Worm (Caenorhabditis elegans): Measurements from ENCODE around the gene T07G12.3.

The T07G12.3 gene

DNA sequence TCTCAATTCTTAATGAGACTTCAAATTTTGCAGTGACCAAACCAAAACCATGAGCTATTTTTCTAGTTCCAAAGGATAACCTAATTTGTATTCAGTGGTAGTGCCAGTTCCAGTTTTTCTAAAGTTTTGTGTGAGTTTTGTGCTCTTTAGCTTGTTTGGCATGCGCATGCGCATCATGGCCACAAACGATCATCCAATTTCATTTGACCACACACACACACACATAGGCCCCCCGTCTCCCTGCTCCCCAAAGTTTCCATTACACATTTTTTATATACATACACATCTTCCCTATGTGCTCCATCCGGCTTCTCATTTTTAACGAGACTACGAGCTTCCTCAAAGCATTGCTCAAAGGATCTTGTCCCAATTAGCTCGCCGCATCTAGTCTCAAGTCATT lies 40.7 kb downstream of the T07G12.3 start:
- TF ChIP-seq ces-1 (GFP tag; optimal IDR thresholded peaks at IDR 0.05) (peak; percentile 35), nhr-237 (tag; optimal IDR thresholded peaks at IDR 0.05) (no peak), mep-1 (tag; optimal IDR thresholded peaks at IDR 0.05) (no peak), unc-120 (tag; optimal IDR thresholded peaks at IDR 0.05; ENCODE audit: poor library complexity, severe bottlenecking) (no peak), mls-2 (tag; optimal IDR thresholded peaks at IDR 0.05) (no peak)

DNA sequence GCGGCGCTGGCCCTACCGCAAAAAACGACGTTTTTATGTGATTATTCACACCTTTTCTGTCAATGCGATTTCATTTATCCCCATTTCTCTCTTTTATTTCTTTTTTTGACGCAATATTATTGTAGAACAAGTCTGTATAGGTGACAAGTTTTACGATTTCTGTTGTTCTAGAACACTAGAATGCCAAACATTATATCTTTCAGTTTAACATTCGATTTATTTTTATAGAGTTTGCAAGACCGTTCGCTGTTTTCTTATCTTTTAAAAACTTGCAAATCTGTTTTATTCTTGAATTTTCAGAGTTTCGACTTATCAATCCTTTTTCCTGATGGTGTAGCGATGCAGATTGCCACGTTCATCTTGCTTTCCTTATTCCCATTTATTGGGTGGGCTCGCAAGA lies 42.3 kb downstream of the T07G12.3 start, which contains the start of gene efn-2:
efn-2 (plus strand) TSS at position 301 of the 400 bp plus-strand sequence.
- no peak for TF ChIP-seq nhr-237 (tag; optimal IDR thresholded peaks at IDR 0.05)
- no peak for TF ChIP-seq sptf-1 (tag; optimal IDR thresholded peaks at IDR 0.05)
- no peak for TF ChIP-seq ztf-11 (tag; optimal IDR thresholded peaks at IDR 0.05)
- TF ChIP-seq lin-13 (tag; optimal IDR thresholded peaks at IDR 0.05), result no peak
- TF ChIP-seq mab-5 (tag; optimal IDR thresholded peaks at IDR 0.05), result no peak
- TF ChIP-seq cnd-1 (tag; optimal IDR thresholded peaks at IDR 0.05), result no peak
- no peak for TF ChIP-seq elt-3 (tag; optimal IDR thresholded peaks at IDR 0.05)
- TF ChIP-seq mep-1 (tag; optimal IDR thresholded peaks at IDR 0.05), result no peak
- no peak for TF ChIP-seq nhr-2 (tag; optimal IDR thresholded peaks at IDR 0.05)
- TF ChIP-seq bed-3 (GFP tag; optimal IDR thresholded peaks at IDR 0.05), result no peak
- TF ChIP-seq ham-2 (GFP tag; optimal IDR thresholded peaks at IDR 0.05), result no peak
- TF ChIP-seq zip-8 (tag; optimal IDR thresholded peaks at IDR 0.05), result no peak
- no peak for TF ChIP-seq pha-4 (tag; optimal IDR thresholded peaks at IDR 0.05)
- TF ChIP-seq lin-32 (GFP tag; optimal IDR thresholded peaks at IDR 0.05), result no peak
- TF ChIP-seq unc-39 (tag; optimal IDR thresholded peaks at IDR 0.05), result no peak
- no peak for TF ChIP-seq mls-2 (tag; optimal IDR thresholded peaks at IDR 0.05)

DNA sequence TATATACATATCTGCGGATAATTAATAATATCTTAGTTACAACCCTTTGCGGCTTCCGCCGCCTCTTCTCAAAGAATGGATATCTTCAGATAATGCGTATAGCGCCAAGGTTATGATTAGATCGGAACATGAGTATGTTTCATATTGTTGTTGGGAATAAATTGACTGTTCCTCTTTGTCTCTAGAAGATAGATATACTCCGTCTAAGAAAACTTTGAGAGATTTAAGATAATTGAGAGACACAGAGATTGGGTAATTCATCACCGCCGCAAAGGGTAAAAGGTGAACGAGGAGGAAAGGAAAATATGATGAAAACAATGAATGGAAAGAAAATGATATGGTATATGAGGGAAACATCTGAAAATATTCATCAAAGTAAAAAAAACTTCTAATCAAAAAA lies 42.9 kb downstream of the T07G12.3 start:
- TF ChIP-seq elt-3 (tag; optimal IDR thresholded peaks at IDR 0.05), result peak; percentile 31
- no peak for TF ChIP-seq drap-1 (GFP tag; optimal IDR thresholded peaks at IDR 0.05)
- peak; percentile 27 for TF ChIP-seq elt-1 (tag; optimal IDR thresholded peaks at IDR 0.05; ENCODE audit: borderline replicate concordance, insufficient read depth)
- TF ChIP-seq ham-2 (GFP tag; optimal IDR thresholded peaks at IDR 0.05), result peak; percentile 72

DNA sequence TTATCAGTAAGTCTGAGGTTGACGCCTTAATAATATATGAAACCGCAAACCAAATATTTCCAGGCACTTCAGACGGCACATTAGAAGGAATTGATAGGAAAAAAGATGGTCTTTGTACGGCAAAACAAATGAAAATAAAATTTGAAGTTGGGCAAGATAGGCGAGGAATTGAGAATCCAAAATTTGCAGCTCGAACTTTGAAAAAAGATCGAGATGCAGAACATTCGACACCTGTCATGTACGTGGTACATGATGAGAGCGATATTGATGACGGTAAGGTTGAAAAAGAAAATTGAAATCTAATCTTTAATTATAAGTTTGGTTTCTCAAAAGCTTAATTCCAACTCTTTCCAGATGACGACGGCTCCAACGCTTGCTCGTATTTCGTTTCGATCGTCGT lies 43.9 kb downstream of the T07G12.3 start:
- no peak for TF ChIP-seq flh-1 (GFP tag; optimal IDR thresholded peaks at IDR 0.05)
- no peak for TF ChIP-seq lin-13 (tag; optimal IDR thresholded peaks at IDR 0.05)
- TF ChIP-seq mep-1 (tag; optimal IDR thresholded peaks at IDR 0.05), result no peak
- no peak for TF ChIP-seq ceh-39 (tag; optimal IDR thresholded peaks at IDR 0.05)
- no peak for TF ChIP-seq ztf-11 (tag; optimal IDR thresholded peaks at IDR 0.05)

DNA sequence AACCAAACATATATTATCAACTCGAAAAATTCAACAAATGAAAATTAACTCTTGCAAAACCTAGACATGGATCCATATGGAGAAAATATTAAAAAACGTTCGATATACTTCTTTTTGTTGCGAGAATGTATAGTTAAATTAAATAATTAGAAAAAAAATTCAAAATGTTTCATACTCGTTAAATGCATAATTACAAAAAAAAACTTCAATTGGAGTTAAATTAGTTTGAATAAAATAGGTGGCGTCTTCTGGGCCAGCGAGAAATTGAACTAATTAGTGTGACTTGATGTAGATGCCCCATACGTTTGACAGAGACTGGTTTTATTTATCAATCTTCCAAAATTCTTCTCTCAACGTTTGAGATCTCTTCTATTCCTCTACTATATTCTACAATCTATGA lies 44.6 kb downstream of the T07G12.3 start, which contains the start of gene lgc-43:
lgc-43 (plus strand) TSS at position 301 of the 400 bp plus-strand sequence.
- TF ChIP-seq unc-62 (GFP tag; optimal IDR thresholded peaks at IDR 0.05) (no peak), lsy-2 (tag; optimal IDR thresholded peaks at IDR 0.05) (no peak), ces-1 (GFP tag; optimal IDR thresholded peaks at IDR 0.05) (peak; percentile 5)

DNA sequence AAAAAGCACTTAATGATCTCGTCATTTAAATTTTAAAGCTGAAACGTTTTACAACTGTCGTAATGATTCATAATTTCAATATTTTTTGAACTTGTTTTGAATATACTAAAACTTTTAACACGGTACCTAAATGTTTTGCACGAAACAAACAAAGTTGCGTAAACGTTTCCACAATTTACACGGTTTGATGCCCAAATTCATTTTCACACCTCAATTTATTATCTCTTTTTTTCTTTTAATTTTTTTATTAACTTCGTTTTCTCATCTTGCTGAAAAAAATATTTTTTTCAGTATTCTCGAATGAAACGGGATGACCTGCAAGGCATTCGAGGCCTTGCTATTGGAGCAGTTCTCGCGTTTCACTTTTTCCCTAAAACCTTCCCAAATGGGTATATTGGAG lies 50.5 kb downstream of the T07G12.3 start, which contains the start of gene oac-8:
oac-8 (plus strand) TSS at position 301 of the 400 bp plus-strand sequence.
- no peak for TF ChIP-seq unc-39 (tag; optimal IDR thresholded peaks at IDR 0.05)
- TF ChIP-seq mep-1 (tag; optimal IDR thresholded peaks at IDR 0.05), result no peak
- no peak for TF ChIP-seq ceh-83 (GFP tag; optimal IDR thresholded peaks at IDR 0.05)
- no peak for TF ChIP-seq ceh-43 (GFP tag; optimal IDR thresholded peaks at IDR 0.05)
- TF ChIP-seq elt-3 (tag; optimal IDR thresholded peaks at IDR 0.05), result no peak
- no peak for TF ChIP-seq nhr-28 (tag; optimal IDR thresholded peaks at IDR 0.05)
- no peak for TF ChIP-seq nhr-76 (tag; optimal IDR thresholded peaks at IDR 0.05)
- TF ChIP-seq drap-1 (GFP tag; optimal IDR thresholded peaks at IDR 0.05), result no peak
- no peak for TF ChIP-seq flh-1 (GFP tag; optimal IDR thresholded peaks at IDR 0.05)
- TF ChIP-seq ces-1 (GFP tag; optimal IDR thresholded peaks at IDR 0.05), result no peak
- no peak for TF ChIP-seq elt-1 (tag; optimal IDR thresholded peaks at IDR 0.05; ENCODE audit: borderline replicate concordance, insufficient read depth)
- TF ChIP-seq lin-13 (tag; optimal IDR thresholded peaks at IDR 0.05), result no peak
- no peak for TF ChIP-seq ham-2 (GFP tag; optimal IDR thresholded peaks at IDR 0.05)
- TF ChIP-seq tbx-8 (GFP tag; optimal IDR thresholded peaks at IDR 0.05), result no peak
- TF ChIP-seq zip-8 (tag; optimal IDR thresholded peaks at IDR 0.05), result no peak
- no peak for TF ChIP-seq nhr-12 (tag; optimal IDR thresholded peaks at IDR 0.05)
- no peak for TF ChIP-seq M03D4.4 (tag; optimal IDR thresholded peaks at IDR 0.05)
- TF ChIP-seq sem-2 (GFP tag; optimal IDR thresholded peaks at IDR 0.05), result no peak
- TF ChIP-seq lsy-2 (tag; optimal IDR thresholded peaks at IDR 0.05), result no peak
- TF ChIP-seq ztf-11 (tag; optimal IDR thresholded peaks at IDR 0.05), result no peak

Measured in whole organism, mixed stage, embryonic.